Fruit fly (Drosophila melanogaster) whole organism, embryonic: ENCODE results near the gene CG34183.

Experiments used
- Abd-B ChIP-seq: fragments of 200-800 bp; sonication (Bioruptor generic); optimal IDR thresholded peaks from 2 replicates; lab custom pipeline; 2018; ENCODE audit warnings: missing biosample characterization, mild to moderate bottlenecking, missing genetic modification characterization, moderate library complexity
- Aef1 ChIP-seq: fragments of 200-800 bp; sonication (Bioruptor generic); IDR thresholded peaks from 3 replicates; pipeline ENCODE4 v1.3.6; 2022; ENCODE audit warnings: missing biosample characterization, missing genetic modification characterization
- Atf-2 ChIP-seq: fragments of 200-800 bp; sonication (Bioruptor generic); optimal IDR thresholded peaks from 2 replicates; lab custom pipeline; 2016; ENCODE audit warnings: missing biosample characterization, missing genetic modification characterization
- B-H1 ChIP-seq: fragments of 200-800 bp; sonication (Bioruptor generic); IDR thresholded peaks from 3 replicates; pipeline ENCODE4 v1.3.6; 2022; ENCODE audit warnings: missing biosample characterization, missing genetic modification characterization
- CG11398 ChIP-seq: fragments of 200-800 bp; sonication (Bioruptor generic); optimal IDR thresholded peaks from 2 replicates; lab custom pipeline; 2016; ENCODE audit warnings: missing biosample characterization, missing genetic modification characterization
- CG12104 ChIP-seq: fragments of 200-800 bp; sonication (Bioruptor generic); optimal IDR thresholded peaks from 3 replicates; lab custom pipeline; 2016; ENCODE audit warnings: missing biosample characterization, missing genetic modification characterization
- CG12744 ChIP-seq: fragments of 200-800 bp; sonication (Bioruptor generic); optimal IDR thresholded peaks from 2 replicates; lab custom pipeline; 2016; ENCODE audit warnings: missing biosample characterization, missing genetic modification characterization
- CG12942 ChIP-seq: fragments of 200-800 bp; sonication (Bioruptor generic); optimal IDR thresholded peaks from 3 replicates; lab custom pipeline; 2016; ENCODE audit warnings: missing biosample characterization, missing genetic modification characterization
- CG1602 ChIP-seq: fragments of 200-800 bp; sonication (Bioruptor generic); optimal IDR thresholded peaks from 3 replicates; lab custom pipeline; 2016; ENCODE audit warnings: missing biosample characterization, missing genetic modification characterization
- CG17328 ChIP-seq: fragments of 200-800 bp; sonication (Bioruptor generic); IDR thresholded peaks from 2 replicates; pipeline ENCODE4 v1.3.6; 2022; ENCODE audit warnings: missing biosample characterization, missing genetic modification characterization
- CG17361 ChIP-seq: fragments of 200-800 bp; sonication (Bioruptor generic); IDR thresholded peaks from 3 replicates; pipeline ENCODE4 v1.3.6; 2022; ENCODE audit warnings: missing biosample characterization, missing genetic modification characterization
- CG2889 ChIP-seq: fragments of 200-800 bp; sonication (Bioruptor generic); IDR thresholded peaks from 3 replicates; pipeline ENCODE4 v1.3.6; 2022; ENCODE audit warnings: missing biosample characterization, missing genetic modification characterization
- CG30431 ChIP-seq: fragments of 200-800 bp; sonication (Bioruptor generic); optimal IDR thresholded peaks from 2 replicates; lab custom pipeline; 2017; ENCODE audit warnings: missing biosample characterization, missing genetic modification characterization
- CG32532 ChIP-seq: fragments of 200-800 bp; sonication (Bioruptor generic); IDR thresholded peaks from 2 replicates; pipeline ENCODE4 v1.3.6; 2022; ENCODE audit warnings: missing biosample characterization, missing genetic modification characterization
- CG32772 ChIP-seq: fragments of 200-800 bp; sonication (Bioruptor generic); IDR thresholded peaks from 2 replicates; pipeline ENCODE4 v1.3.6; 2022; ENCODE audit warnings: missing biosample characterization, missing genetic modification characterization
- CG4360 ChIP-seq: fragments of 200-800 bp; sonication (Bioruptor generic); IDR thresholded peaks from 2 replicates; pipeline ENCODE4 v1.3.6; 2022; ENCODE audit warnings: missing biosample characterization, missing genetic modification characterization
- CG4617 ChIP-seq: fragments of 200-800 bp; sonication (Bioruptor generic); optimal IDR thresholded peaks from 3 replicates; lab custom pipeline; 2016; ENCODE audit warnings: missing biosample characterization, missing genetic modification characterization, borderline replicate concordance
- CG4820 ChIP-seq: fragments of 200-800 bp; sonication (Bioruptor generic); optimal IDR thresholded peaks from 3 replicates; lab custom pipeline; 2016; ENCODE audit warnings: missing biosample characterization, missing genetic modification characterization
- CG5245 ChIP-seq: fragments of 200-800 bp; sonication (Bioruptor generic); optimal IDR thresholded peaks from 3 replicates; lab custom pipeline; 2016; ENCODE audit warnings: missing biosample characterization, missing genetic modification characterization
- CG5953 ChIP-seq: fragments of 200-800 bp; sonication (Bioruptor generic); IDR thresholded peaks from 2 replicates; pipeline ENCODE4 v1.3.6; 2022; ENCODE audit warnings: missing biosample characterization, missing genetic modification characterization
- CG7357 ChIP-seq: fragments of 200-800 bp; sonication (Bioruptor generic); IDR thresholded peaks from 3 replicates; pipeline ENCODE4 v1.3.6; 2022; ENCODE audit warnings: missing biosample characterization, missing genetic modification characterization
- CG9876 ChIP-seq: fragments of 200-800 bp; sonication (Bioruptor generic); optimal IDR thresholded peaks from 2 replicates; lab custom pipeline; 2016; ENCODE audit warnings: missing biosample characterization, missing genetic modification characterization
- CG9932 ChIP-seq: fragments of 200-800 bp; sonication (Bioruptor generic); IDR thresholded peaks from 2 replicates; pipeline ENCODE4 v1.3.6; 2022; ENCODE audit warnings: missing biosample characterization, missing genetic modification characterization
- Eip74EF ChIP-seq, 2 experiments: fragments of 200-800 bp in 1 of 2; fragments of >200 bp in 1 of 2; sonication (Bioruptor generic) in 1 of 2; optimal IDR thresholded peaks; 2 replicates each; lab custom pipeline; 2017 to 2019; ENCODE audit warnings: missing biosample characterization in 2 of 2, missing genetic modification characterization in 2 of 2, mild to moderate bottlenecking in 1 of 2, moderate library complexity in 1 of 2
- H2.0 ChIP-seq: fragments of 200-800 bp; sonication (Bioruptor generic); IDR thresholded peaks from 2 replicates; pipeline ENCODE4 v1.3.6; 2022; ENCODE audit warnings: missing biosample characterization, missing genetic modification characterization
- Hr3 ChIP-seq: fragments of 200-800 bp; sonication (Bioruptor generic); optimal IDR thresholded peaks from 3 replicates; lab custom pipeline; 2016; ENCODE audit warnings: missing biosample characterization, missing genetic modification characterization
- Kr ChIP-seq: fragments of 200-800 bp; sonication (Bioruptor generic); optimal IDR thresholded peaks from 2 replicates; lab custom pipeline; 2017; ENCODE audit warnings: missing biosample characterization, mild to moderate bottlenecking, missing genetic modification characterization
- Myb ChIP-seq: fragments of 200-800 bp; sonication (Bioruptor generic); optimal IDR thresholded peaks from 2 replicates; lab custom pipeline; 2016; ENCODE audit warnings: missing biosample characterization, missing genetic modification characterization
- Nf-YC ChIP-seq: fragments of 200-800 bp; optimal IDR thresholded peaks from 3 replicates; lab custom pipeline; 2019; ENCODE audit warnings: missing biosample characterization, mild to moderate bottlenecking, missing genetic modification characterization, moderate library complexity
- Pdp1 ChIP-seq, 2 experiments: fragments of 200-800 bp; sonication (Bioruptor generic); optimal IDR thresholded peaks; 3 replicates each; lab custom pipeline; 2016; ENCODE audit warnings: missing biosample characterization in 2 of 2, missing genetic modification characterization in 2 of 2, mild to moderate bottlenecking in 1 of 2, moderate library complexity in 1 of 2
- Rx ChIP-seq: fragments of 200-800 bp; sonication (Bioruptor generic); IDR thresholded peaks from 2 replicates; pipeline ENCODE4 v1.3.6; 2022; ENCODE audit warnings: missing biosample characterization, missing genetic modification characterization
- Scr ChIP-seq: fragments of 200-800 bp; sonication (Bioruptor generic); IDR thresholded peaks from 2 replicates; pipeline ENCODE4 v1.3.6; 2022; ENCODE audit warnings: missing biosample characterization, missing genetic modification characterization; ENCODE audit not compliant: partially characterized antibody
- Sox102F ChIP-seq: fragments of 200-800 bp; sonication (Bioruptor generic); optimal IDR thresholded peaks from 2 replicates; lab custom pipeline; 2018; ENCODE audit warnings: missing biosample characterization, mild to moderate bottlenecking, missing genetic modification characterization, moderate library complexity
- Xrp1 ChIP-seq: fragments of 200-800 bp; sonication (Bioruptor generic); IDR thresholded peaks from 2 replicates; pipeline ENCODE4 v1.3.6; 2022; ENCODE audit warnings: missing biosample characterization, missing genetic modification characterization
- ab ChIP-seq: fragments of 200-800 bp; sonication (Bioruptor generic); optimal IDR thresholded peaks from 2 replicates; lab custom pipeline; 2016; ENCODE audit warnings: missing biosample characterization, missing genetic modification characterization
- ase ChIP-seq: fragments of 200-800 bp; sonication (Bioruptor generic); IDR thresholded peaks from 3 replicates; pipeline ENCODE4 v1.3.6; 2022; ENCODE audit warnings: missing biosample characterization, missing genetic modification characterization
- bowl ChIP-seq: fragments of 200-800 bp; sonication (Bioruptor generic); IDR thresholded peaks from 2 replicates; pipeline ENCODE4 v1.3.6; 2022; ENCODE audit warnings: missing biosample characterization, missing genetic modification characterization
- dpn ChIP-seq, 2 experiments: fragments of 200-800 bp; sonication (Bioruptor generic); optimal IDR thresholded peaks; 3 replicates each; lab custom pipeline; 2016; ENCODE audit warnings: missing biosample characterization in 2 of 2, missing genetic modification characterization in 2 of 2
- en ChIP-seq: fragments of 200-800 bp; sonication (Bioruptor generic); optimal IDR thresholded peaks from 2 replicates; lab custom pipeline; 2016; ENCODE audit warnings: missing biosample characterization, missing genetic modification characterization
- esg ChIP-seq: fragments of 200-800 bp; sonication (Bioruptor generic); conservative IDR thresholded peaks from 2 replicates; pipeline ENCODE4 v1.3.6; 2022; ENCODE audit warnings: missing biosample characterization, missing genetic modification characterization
- exex ChIP-seq: fragments of 200-800 bp; sonication (Bioruptor generic); optimal IDR thresholded peaks from 4 replicates; lab custom pipeline; 2018; ENCODE audit warnings: missing biosample characterization, mild to moderate bottlenecking, missing genetic modification characterization, moderate library complexity
- ham ChIP-seq: fragments of 200-800 bp; sonication (Bioruptor generic); IDR thresholded peaks from 2 replicates; pipeline ENCODE4 v1.3.6; 2022; ENCODE audit warnings: missing biosample characterization, missing genetic modification characterization
- lbe ChIP-seq: fragments of 200-800 bp; sonication (Bioruptor generic); optimal IDR thresholded peaks from 2 replicates; lab custom pipeline; 2016; ENCODE audit warnings: missing biosample characterization, mild to moderate bottlenecking, missing genetic modification characterization
- peb ChIP-seq: fragments of 200-800 bp; sonication (Bioruptor generic); IDR thresholded peaks from 2 replicates; pipeline ENCODE4 v1.3.6; 2022; ENCODE audit warnings: missing biosample characterization, missing genetic modification characterization
- pho ChIP-seq: fragments of 200-800 bp; sonication (Bioruptor generic); optimal IDR thresholded peaks from 2 replicates; lab custom pipeline; 2016; ENCODE audit warnings: missing biosample characterization, missing genetic modification characterization
- pzg ChIP-seq: fragments of 200-800 bp; sonication (Bioruptor generic); optimal IDR thresholded peaks from 3 replicates; lab custom pipeline; 2018; ENCODE audit warnings: missing biosample characterization, mild to moderate bottlenecking, missing genetic modification characterization, moderate library complexity
- shn ChIP-seq: fragments of 200-800 bp; sonication (Bioruptor generic); optimal IDR thresholded peaks from 3 replicates; lab custom pipeline; 2016; ENCODE audit warnings: missing biosample characterization, missing genetic modification characterization
- slou ChIP-seq: fragments of 200-800 bp; sonication (Bioruptor generic); optimal IDR thresholded peaks from 3 replicates; lab custom pipeline; 2016; ENCODE audit warnings: missing biosample characterization, missing genetic modification characterization
- tna ChIP-seq: fragments of 200-800 bp; sonication (Bioruptor generic); IDR thresholded peaks from 2 replicates; pipeline ENCODE4 v1.3.6; 2022; ENCODE audit warnings: missing biosample characterization, missing genetic modification characterization; ENCODE audit not compliant: partially characterized antibody
- tx ChIP-seq: fragments of 200-800 bp; sonication (Bioruptor generic); optimal IDR thresholded peaks from 2 replicates; lab custom pipeline; 2016; ENCODE audit warnings: missing biosample characterization, missing genetic modification characterization

CG34183 gene

DNA sequence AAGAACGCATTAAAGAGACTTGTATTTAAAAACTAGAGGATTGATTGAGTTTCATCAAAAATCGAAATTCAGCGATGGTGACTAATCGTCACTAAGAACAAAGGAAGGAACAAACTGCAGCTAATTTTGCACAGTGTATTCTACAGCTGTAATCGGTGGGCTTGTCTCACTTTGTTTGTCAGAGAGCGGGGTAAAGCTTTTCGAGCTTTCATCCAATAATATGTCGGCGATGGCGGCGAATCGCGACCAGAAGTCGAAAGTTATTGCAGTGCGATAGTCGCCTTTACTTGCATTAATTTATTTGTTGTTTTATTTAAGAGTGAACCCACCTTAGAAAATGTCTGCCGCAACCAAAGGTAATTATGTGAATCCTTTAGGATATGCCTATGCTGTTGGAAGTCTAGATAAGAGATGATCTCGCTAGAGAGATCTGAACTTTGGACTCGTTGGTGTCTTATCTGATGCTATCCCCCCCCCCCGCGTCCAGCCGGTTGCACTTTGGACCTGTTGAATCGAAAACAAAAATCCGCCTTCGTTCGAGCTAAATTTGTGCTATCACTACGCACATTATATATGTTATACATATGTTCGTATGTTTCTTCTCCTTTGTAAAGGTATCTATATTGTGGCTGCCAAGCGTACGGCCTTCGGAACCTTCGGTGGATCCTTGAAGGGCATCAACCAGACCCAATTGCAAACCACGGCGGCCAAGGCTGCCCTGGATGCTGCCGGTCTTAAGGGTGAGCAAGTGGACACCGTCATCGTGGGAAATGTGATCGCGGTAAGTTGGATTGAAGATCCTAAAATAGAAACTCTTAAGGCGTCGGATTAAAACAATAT is 24.7 kb upstream of the CG34183 start, which contains the start of gene yip2 (continued):
- TF ChIP-seq exex (tag; lab: Kevin White, UChicago) (peak; percentile 57), CG9876 (GFP tag; lab: Kevin White, UChicago) (no peak), peb (GFP tag; lab: Robert Waterston, UW) (no peak; the same call in 1 of the 2 replicates), CG7357 (no peak), esg (GFP tag; lab: Robert Waterston, UW) (no peak), CG32532 (GFP tag; lab: Robert Waterston, UW) (peak; percentile 63; the same call in 1 of the 2 replicates), CG30431 (GFP tag; lab: Kevin White, UChicago) (no peak), CG1602 (no peak), Sox102F (GFP tag; lab: Kevin White, UChicago) (peak; percentile 74), Eip74EF (GFP tag; optimal IDR thresholded peaks at IDR 0.05; lab: Kevin White, UChicago) (peak in 1 of 2 experiments; percentile 65), bowl (GFP tag; lab: Robert Waterston, UW) (no peak; the same call in 1 of the 2 replicates), lbe (peak; percentile 75), ham (no peak), Nf-YC (tag; lab: Kevin White, UChicago) (peak; percentile 67), pho (GFP tag; lab: Kevin White, UChicago) (peak; percentile 58), en (GFP tag; lab: Kevin White, UChicago) (no peak), CG5953 (GFP tag; lab: Robert Waterston, UW) (no peak), CG4360 (no peak), Scr (no peak), Abd-B (no peak), Atf-2 (no peak), Rx (GFP tag; lab: Robert Waterston, UW) (no peak), Kr (GFP tag; lab: Kevin White, UChicago) (no peak), CG12744 (GFP tag; lab: Kevin White, UChicago) (peak; percentile 7), Xrp1 (GFP tag; lab: Robert Waterston, UW) (peak; percentile 53; the same call in 1 of the 2 replicates), B-H1 (GFP tag; lab: Robert Waterston, UW) (no peak; the same call in 2 of the 3 replicates), CG17361 (GFP tag; lab: Robert Waterston, UW) (peak; percentile 34; the same call in 2 of the 3 replicates), tx (peak; percentile 18), Pdp1 (GFP tag; optimal IDR thresholded peaks at IDR 0.05; lab: Kevin White, UChicago) (peak; percentile 45 to 47), Myb (GFP tag; lab: Kevin White, UChicago) (peak; percentile 32), slou (GFP tag; lab: Kevin White, UChicago) (no peak), shn (GFP tag; lab: Kevin White, UChicago) (peak; percentile 60), CG5245 (GFP tag; lab: Kevin White, UChicago) (no peak), pzg (GFP tag; lab: Kevin White, UChicago) (peak; percentile 11), CG11398 (GFP tag; lab: Kevin White, UChicago) (peak; percentile 61), tna (no peak), H2.0 (GFP tag; lab: Robert Waterston, UW) (peak; percentile 42; the same call in 1 of the 2 replicates), CG2889 (GFP tag; lab: Robert Waterston, UW) (0 out of 3 replicates have a peak, but pooled peaks have one; percentile 25), ab (GFP tag; lab: Kevin White, UChicago) (no peak), CG17328 (GFP tag; lab: Robert Waterston, UW) (peak; percentile 69), CG32772 (GFP tag; lab: Robert Waterston, UW) (no peak), CG4617 (GFP tag; lab: Kevin White, UChicago) (no peak), dpn (GFP tag; optimal IDR thresholded peaks at IDR 0.05; lab: Kevin White, UChicago) (peak; percentile 38 to 68), ase (GFP tag; lab: Robert Waterston, UW) (peak; percentile 49; the same call in 1 of the 3 replicates), CG12104 (GFP tag; lab: Kevin White, UChicago) (peak; percentile 14), Hr3 (peak; percentile 16), CG12942 (GFP tag; lab: Kevin White, UChicago) (peak; percentile 34), CG4820 (no peak), CG9932 (GFP tag; lab: Robert Waterston, UW) (peak; percentile 71), Aef1 (GFP tag; lab: Robert Waterston, UW) (0 out of 3 replicates have a peak, but pooled peaks have one; percentile 11)
